Worm (Caenorhabditis elegans): ENCODE data around the gene fbxb-51.

The fbxb-51 gene

DNA sequence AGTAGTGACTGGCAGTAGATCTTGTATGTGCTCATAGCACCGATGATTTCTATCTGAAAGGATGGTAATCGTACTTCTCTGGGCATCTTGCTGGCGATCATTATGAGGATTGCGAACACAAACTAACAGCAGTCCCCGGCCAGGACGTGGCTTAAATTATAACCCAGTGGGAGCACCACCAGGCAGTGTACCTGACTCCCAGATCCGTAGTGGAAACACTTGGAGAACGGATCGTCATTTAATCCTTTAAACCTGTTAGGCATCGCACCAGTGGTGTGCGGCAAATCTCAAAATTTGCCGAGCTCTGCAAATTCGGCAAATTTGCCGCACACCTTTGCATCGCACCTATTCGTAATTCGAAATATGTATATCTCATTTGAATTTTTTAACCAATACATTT lies 17.1 kb downstream of the fbxb-51 start, which contains the start of gene K05F6.8:
Gene K05F6.8, minus strand, starts transcription at position 101 of the 400 bp plus-strand sequence.
- TF ChIP-seq nhr-80 (tag; optimal IDR thresholded peaks at IDR 0.05) (no peak), Y53F4B.3 (GFP tag; IDR thresholded peaks at IDR 0.05) (no peak), unc-130 (GFP tag; optimal IDR thresholded peaks at IDR 0.05) (no peak), nhr-27 (tag; optimal IDR thresholded peaks at IDR 0.05) (no peak), lin-26 (GFP tag; IDR thresholded peaks at IDR 0.05) (no peak), C17E4.6 (GFP tag; IDR thresholded peaks at IDR 0.05) (no peak), him-1 (tag; optimal IDR thresholded peaks at IDR 0.05) (no peak), mcd-1 (GFP tag; IDR thresholded peaks at IDR 0.05) (no peak), ccch-3 (GFP tag; optimal IDR thresholded peaks at IDR 0.05) (no peak), ztf-6 (GFP tag; IDR thresholded peaks at IDR 0.05) (no peak), aptf-2 (GFP tag; conservative IDR thresholded peaks at IDR 0.05) (no peak), F57C9.4 (tag; optimal IDR thresholded peaks at IDR 0.05) (no peak), efl-1 (GFP tag; optimal IDR thresholded peaks at IDR 0.05) (no peak), tbp1 (GFP tag; optimal IDR thresholded peaks at IDR 0.05) (no peak)

ce11 chrII:1568214-1568613 lies 17.7 kb downstream of the fbxb-51 start, which contains the start of gene fbxb-49:
fbxb-49 (plus strand) TSS chrII:1568514.
- TF ChIP-seq dox-1 (GFP tag; IDR thresholded peaks at IDR 0.05): no peak
- TF ChIP-seq cebp-2 (GFP tag; IDR thresholded peaks at IDR 0.05): no peak

ce11 chrII:1571032-1571431 lies 20.5 kb downstream of the fbxb-51 start, which contains the start of gene fbxb-46:
fbxb-46 (minus strand) TSS chrII:1571132.
- TF ChIP-seq lin-40 (tag; optimal IDR thresholded peaks at IDR 0.05) (no peak), athp-1 (tag; optimal IDR thresholded peaks at IDR 0.05) (no peak), hlh-12 (tag; optimal IDR thresholded peaks at IDR 0.05) (no peak), K12H6.12 (tag; optimal IDR thresholded peaks at IDR 0.05) (no peak), somi-1 (GFP tag; optimal IDR thresholded peaks at IDR 0.05) (no peak)

- TF ChIP-seq atf-7 (tag; optimal IDR thresholded peaks at IDR 0.05): no peak
- TF ChIP-seq sdz-38 (tag; optimal IDR thresholded peaks at IDR 0.05): no peak
- TF ChIP-seq sptf-2 (GFP tag; optimal IDR thresholded peaks at IDR 0.05): no peak
- no peak for TF ChIP-seq him-1 (tag; optimal IDR thresholded peaks at IDR 0.05)
- no peak for TF ChIP-seq attf-5 (GFP tag; optimal IDR thresholded peaks at IDR 0.05)
- no peak for TF ChIP-seq Y67H2A.10 (GFP tag; conservative IDR thresholded peaks at IDR 0.05)
- TF ChIP-seq aptf-2 (GFP tag; conservative IDR thresholded peaks at IDR 0.05): no peak
- no peak for TF ChIP-seq lin-35 (GFP tag; optimal IDR thresholded peaks at IDR 0.05)
- no peak for TF ChIP-seq unc-130 (GFP tag; optimal IDR thresholded peaks at IDR 0.05)
- no peak for TF ChIP-seq ama-1 (optimal IDR thresholded peaks at IDR 0.05)
- TF ChIP-seq ama-1 (GFP tag; optimal IDR thresholded peaks at IDR 0.05): no peak
- TF ChIP-seq ztf-6 (GFP tag; IDR thresholded peaks at IDR 0.05): no peak
- TF ChIP-seq ets-4 (GFP tag; optimal IDR thresholded peaks at IDR 0.05): no peak
- TF ChIP-seq ztf-22 (GFP tag; optimal IDR thresholded peaks at IDR 0.05): no peak
- no peak for TF ChIP-seq ceh-100 (GFP tag; IDR thresholded peaks at IDR 0.05)
- TF ChIP-seq repo-1 (tag; optimal IDR thresholded peaks at IDR 0.05): no peak
Measured at ce11 chrII:1576030-1576429, 25.5 kb downstream of the fbxb-51 start, which contains the start of gene K05F6.10. K05F6.10 (minus strand) TSS chrII:1576130.

DNA sequence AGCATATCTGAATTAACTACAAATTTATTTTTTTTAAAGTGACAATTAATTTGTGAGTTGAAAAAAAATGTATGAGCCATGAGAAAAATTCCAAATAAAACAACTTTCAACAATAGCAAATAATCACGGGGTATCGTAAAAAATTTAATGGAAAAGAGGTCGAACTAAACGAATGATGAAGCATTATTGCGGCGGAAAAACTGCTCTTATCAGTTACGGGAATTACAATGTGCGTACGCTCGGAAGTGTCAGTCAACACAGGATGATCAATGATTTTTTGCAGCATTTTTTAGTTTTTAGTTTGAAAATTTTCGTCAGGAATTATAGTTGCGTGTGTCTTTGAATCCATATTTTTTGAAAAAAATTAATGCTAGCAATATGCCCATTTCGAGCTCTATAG lies 26.3 kb downstream of the fbxb-51 start:
- TF ChIP-seq nhr-27 (tag; optimal IDR thresholded peaks at IDR 0.05) (no peak), dox-1 (GFP tag; IDR thresholded peaks at IDR 0.05) (peak; percentile 38; the same call in 1 of the 2 replicates), nhr-80 (tag; optimal IDR thresholded peaks at IDR 0.05) (peak; percentile 72), F33H1.4 (GFP tag; IDR thresholded peaks at IDR 0.05) (no peak), snpc-1.3 (tag; optimal IDR thresholded peaks at IDR 0.05; ENCODE audit: insufficient read depth) (no peak)
